Worm (Caenorhabditis elegans) whole organism, L4/young adult: ENCODE data around the gene best-9.

Experiments used
- dao-5 ChIP-seq: sonication (generic microtip); optimal IDR thresholded peaks from 2 replicates; lab custom pipeline; 2016; ENCODE audit warnings: missing genotype, missing genetic modification characterization, moderate library complexity, missing compliant biosample characterization
- him-1 ChIP-seq: sonication (generic microtip); optimal IDR thresholded peaks from 2 replicates; lab custom pipeline; 2016; ENCODE audit warnings: missing genotype, missing genetic modification reagents, missing genetic modification characterization, missing compliant biosample characterization

DNA sequence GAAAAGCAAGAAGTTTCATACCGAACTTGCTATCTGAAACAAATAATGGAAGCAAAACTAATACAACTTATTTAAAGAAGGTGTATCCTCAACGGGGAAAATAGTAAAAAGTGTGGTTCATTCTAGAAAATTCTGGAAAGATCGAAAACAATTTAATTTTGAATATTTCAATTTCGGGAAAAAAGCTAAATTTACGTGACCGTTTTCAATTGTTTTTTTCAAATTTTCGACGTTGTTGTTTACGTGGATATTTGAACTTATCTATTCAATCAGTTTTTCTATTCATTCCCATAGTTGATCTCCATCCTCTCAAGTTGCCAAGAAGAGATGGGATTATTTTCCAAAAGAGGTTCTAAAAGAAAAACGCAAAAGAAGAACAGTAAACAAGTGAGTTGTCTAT lies 24.6 kb upstream of the best-9 start, which contains the start of gene C01G5.3:
- TF ChIP-seq him-1 (tag; lab: Kevin White, UChicago): no peak
- TF ChIP-seq dao-5 (tag; lab: Kevin White, UChicago): no peak
